Fruit fly (Drosophila melanogaster): ENCODE measurements around the gene AlaRS-m.

Gene AlaRS-m

dm6 chr3L:5154917-5155613, 9.2 kb downstream of the AlaRS-m start:
- TF ChIP-seq CG8478 (optimal IDR thresholded peaks at IDR 0.05) (no peak), CTCF (optimal IDR thresholded peaks at IDR 0.05) (no peak)

DNA sequence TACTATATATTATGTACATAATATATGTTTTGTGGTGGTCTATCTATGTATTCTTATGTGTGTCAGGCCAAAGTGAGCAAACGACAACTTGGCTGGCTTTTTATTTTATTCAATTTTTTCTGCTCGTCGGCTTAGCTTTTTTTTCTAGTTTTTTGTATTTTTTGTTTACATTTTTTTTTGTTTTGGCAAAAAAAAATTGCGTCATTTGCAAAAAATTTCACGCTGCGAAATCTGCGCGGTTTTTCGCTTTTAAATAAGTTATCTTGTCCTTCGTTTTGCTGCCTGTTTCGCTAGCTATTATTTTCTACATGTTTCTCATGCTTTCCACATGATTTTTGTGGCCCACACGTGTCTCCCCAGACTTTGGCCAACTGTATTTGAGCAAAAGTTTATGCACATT, 26.6 kb downstream of the AlaRS-m start:
- TF ChIP-seq CG8478 (optimal IDR thresholded peaks at IDR 0.05) (no peak), CTCF (optimal IDR thresholded peaks at IDR 0.05) (no peak)

- TF ChIP-seq CTCF (optimal IDR thresholded peaks at IDR 0.05), result no peak
- TF ChIP-seq CG8478 (optimal IDR thresholded peaks at IDR 0.05), result no peak
Observed at dm6 chr3L:5176071-5176470, 30.2 kb downstream of the AlaRS-m start.

DNA sequence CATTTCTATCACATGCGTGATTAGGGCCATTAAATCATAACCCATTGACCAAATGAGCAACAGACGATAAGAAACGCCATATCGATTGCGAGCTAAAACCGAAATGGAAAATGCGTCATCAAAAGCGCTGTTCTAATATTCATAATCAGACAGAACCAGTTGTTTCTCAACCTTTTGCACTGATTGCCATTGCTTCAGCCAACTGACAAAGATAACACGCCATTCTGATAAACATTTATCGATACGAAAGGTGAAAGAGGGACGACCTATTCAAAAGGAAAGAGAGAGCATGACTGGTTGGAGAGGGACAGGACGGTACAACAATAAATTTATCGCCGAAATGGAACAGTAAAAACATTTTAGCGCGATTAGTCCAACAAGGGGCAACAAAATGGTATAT, 30.9 kb downstream of the AlaRS-m start:
- TF ChIP-seq CTCF (optimal IDR thresholded peaks at IDR 0.05) (no peak), CG8478 (optimal IDR thresholded peaks at IDR 0.05) (no peak)

DNA sequence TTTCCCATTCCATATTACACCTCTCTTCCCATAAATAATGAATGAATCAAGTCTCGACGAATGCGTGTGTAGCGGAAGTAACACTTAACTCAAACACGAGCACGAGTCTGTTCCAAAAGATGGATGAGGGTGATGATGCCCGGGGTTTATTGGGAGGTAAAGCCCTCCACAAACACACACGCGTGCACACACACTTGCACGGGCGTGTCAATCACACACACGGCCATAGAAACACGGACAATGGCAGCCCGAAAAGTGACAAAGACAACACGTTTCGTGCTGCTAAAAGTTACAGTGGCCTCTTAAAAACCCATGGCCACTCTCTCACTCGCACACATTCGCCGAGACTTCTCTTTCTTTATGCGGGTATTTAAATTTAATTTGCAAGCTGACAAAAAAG, 33.0 kb downstream of the AlaRS-m start:
- TF ChIP-seq CG8478 (optimal IDR thresholded peaks at IDR 0.05) (no peak), CTCF (optimal IDR thresholded peaks at IDR 0.05) (no peak)

- no peak for TF ChIP-seq CTCF (optimal IDR thresholded peaks at IDR 0.05)
- TF ChIP-seq CG8478 (optimal IDR thresholded peaks at IDR 0.05), result no peak
Observed at dm6 chr3L:5180179-5180578, 34.3 kb downstream of the AlaRS-m start.

DNA sequence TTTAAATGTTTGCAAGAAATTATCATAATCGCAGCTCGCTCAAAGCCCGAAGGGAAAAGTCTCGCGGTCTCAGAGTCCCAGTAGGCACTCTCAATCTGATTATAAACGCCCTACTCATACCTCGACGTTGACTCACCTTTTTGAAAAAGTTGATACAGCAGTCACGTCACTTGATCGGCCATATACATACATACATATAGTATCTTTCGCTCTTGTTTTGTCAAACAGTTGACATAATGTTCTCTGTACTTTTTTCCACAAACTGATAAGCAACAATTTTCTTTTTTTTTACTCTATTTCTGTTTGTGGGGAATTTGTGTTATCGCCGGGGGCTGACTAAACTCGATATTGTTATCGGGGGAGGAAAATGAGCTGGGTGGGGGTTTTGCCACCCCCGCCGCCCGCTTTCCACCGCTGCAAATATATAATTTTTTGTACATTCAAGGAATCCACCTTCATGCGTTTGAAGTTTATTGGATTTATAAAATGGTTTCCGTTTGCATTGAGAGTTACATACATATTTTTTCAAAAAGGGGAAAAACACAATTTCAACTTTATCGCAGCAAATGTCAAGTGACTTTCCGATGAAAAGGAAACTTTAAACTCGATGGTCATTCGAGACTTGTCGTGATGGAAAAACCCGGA, 35.2 kb downstream of the AlaRS-m start:
- TF ChIP-seq CTCF (optimal IDR thresholded peaks at IDR 0.05) (no peak), CG8478 (optimal IDR thresholded peaks at IDR 0.05) (no peak)

dm6 chr3L:5182255-5182993, 36.5 kb downstream of the AlaRS-m start:
- TF ChIP-seq CTCF (optimal IDR thresholded peaks at IDR 0.05), result no peak
- TF ChIP-seq CG8478 (optimal IDR thresholded peaks at IDR 0.05), result no peak

DNA sequence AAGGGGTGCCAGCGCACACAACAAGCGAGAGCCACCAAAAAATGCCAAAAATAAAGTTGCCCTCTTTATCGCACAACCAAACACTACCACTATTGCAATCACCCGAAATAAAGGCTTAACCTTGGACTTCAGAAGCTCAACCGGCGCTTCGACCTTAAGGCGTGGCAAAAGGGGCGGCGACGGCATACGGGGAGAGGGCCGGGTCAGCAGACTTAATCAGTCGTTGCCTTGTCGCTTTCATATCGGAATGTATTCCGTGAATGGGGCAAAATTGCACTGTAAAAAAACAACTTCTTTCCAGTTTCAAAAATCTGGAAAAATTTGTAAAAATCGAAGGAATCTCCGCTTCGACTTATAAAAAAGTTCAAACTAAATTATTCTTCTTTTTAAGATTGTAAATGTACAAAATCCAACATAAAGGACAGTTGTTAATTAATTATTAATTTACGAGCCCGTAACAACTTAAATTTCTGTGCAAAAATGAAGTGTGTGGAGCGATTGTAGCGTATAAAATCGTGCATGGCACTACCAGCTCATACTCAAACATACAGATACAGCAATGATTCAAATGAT, 37.2 kb downstream of the AlaRS-m start:
- no peak for TF ChIP-seq CG8478 (optimal IDR thresholded peaks at IDR 0.05)
- TF ChIP-seq CTCF (optimal IDR thresholded peaks at IDR 0.05), result no peak

- TF ChIP-seq CTCF (optimal IDR thresholded peaks at IDR 0.05), result no peak
- no peak for TF ChIP-seq CG8478 (optimal IDR thresholded peaks at IDR 0.05)
Observed at dm6 chr3L:5183662-5184061, 37.8 kb downstream of the AlaRS-m start.

DNA sequence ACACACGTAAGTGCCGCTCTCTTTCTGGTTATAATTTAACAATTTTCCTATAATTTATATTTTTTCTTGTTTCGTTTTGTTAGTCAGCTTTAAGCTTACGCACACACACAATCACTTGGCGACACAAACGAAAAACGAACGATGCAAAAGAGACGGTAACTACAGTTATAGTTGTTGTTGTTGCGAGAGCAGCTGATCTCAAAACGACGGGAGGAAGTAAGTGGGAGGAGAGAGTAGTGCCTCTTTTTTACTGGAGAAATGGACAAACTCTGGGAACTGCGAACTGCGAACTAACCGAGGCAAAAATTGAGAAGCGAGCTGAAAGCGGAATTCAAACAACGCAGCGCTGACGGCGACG, 38.6 kb downstream of the AlaRS-m start:
- TF ChIP-seq CTCF (optimal IDR thresholded peaks at IDR 0.05) (no peak), CG8478 (optimal IDR thresholded peaks at IDR 0.05) (no peak)

DNA sequence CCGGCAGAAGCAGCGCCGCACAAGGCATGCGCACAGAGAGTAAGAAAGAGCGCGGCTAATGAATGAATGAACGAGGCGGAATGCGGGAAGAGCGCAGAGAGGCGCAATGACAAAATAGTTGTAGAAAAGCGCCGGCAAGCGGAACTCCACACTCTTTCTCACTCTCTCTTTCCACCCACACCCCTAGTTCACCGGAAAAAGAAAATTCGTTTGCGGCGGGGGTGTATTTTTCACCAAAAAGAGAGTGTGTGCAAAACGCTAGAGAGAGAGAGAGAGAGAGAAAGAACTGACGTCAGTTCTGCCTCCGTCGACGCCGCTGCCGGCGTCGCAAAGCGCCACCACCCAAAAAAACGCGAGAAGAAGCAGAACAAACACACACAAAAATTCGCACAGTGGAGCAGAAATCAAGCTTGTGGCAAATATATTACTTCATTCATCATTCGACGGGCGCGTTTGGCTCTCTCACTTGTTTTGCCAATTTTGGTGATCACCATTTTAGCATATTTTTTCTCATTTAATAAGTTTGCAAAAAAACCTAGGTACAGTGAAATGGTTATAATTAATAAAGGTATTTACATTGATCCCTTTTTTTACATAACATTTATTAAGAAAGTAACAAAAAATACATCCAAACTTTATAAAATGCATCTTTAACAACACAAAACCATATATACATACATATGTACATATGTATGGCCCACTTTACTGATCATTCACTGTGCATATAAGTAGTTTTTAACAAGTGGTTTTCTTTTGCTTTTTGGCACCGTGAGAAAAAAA, 39.2 kb downstream of the AlaRS-m start:
- TF ChIP-seq CTCF (optimal IDR thresholded peaks at IDR 0.05), result no peak

DNA sequence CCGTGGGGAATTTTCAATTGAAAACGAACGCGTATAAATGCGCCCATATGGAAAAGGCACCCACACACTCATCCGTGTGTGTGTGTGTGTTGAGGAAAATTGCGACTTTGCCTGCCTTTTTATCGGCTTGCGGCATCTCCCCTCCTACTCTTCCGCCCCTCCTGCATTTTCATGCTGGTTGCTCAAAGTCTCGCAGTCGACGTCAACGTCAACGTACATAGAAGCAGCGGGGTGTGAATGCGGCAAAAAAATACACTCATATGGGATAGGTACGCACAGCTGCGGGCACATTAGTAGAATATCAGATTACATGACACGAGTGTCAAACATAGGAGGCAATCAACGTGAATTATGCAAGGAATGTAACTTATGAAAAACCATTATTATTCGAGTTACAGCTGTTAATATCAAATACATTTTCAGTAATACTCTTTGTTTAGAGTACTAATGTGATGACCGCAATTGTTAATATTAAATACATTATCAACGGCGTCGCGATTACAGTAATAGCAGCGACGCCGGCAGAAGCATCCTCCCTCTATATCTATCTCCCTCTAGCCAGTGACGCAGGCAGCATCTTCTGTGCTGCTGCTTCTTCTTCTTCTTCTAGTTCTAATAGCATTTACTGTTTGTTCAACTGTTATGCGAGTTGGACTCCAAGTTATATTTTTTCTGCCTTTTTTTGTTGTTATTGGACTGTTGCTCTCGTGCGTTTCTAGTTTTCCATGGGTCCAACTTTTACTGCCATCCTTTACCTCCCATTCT, 41.1 kb downstream of the AlaRS-m start:
- TF ChIP-seq CG8478 (optimal IDR thresholded peaks at IDR 0.05) (no peak), CTCF (optimal IDR thresholded peaks at IDR 0.05) (no peak)

- TF ChIP-seq CG8478 (optimal IDR thresholded peaks at IDR 0.05) (no peak), CTCF (optimal IDR thresholded peaks at IDR 0.05) (no peak)
Observed at dm6 chr3L:5187572-5187934, 41.7 kb downstream of the AlaRS-m start.
